Worm (Caenorhabditis elegans) whole organism, late embryonic: Measurements from ENCODE around the gene set-22.

ENCODE experiments used
- C08G9.2 ChIP-seq: sonication (generic microtip); optimal IDR thresholded peaks from 2 replicates; lab custom pipeline; 2016; ENCODE audit warnings: mild to moderate bottlenecking, missing genetic modification characterization, moderate library complexity, missing compliant biosample characterization
- C38D4.7 ChIP-seq: fragments of 200-800 bp; sonication (Bioruptor generic); optimal IDR thresholded peaks from 2 replicates; lab custom pipeline; 2018; ENCODE audit warnings: mild to moderate bottlenecking, missing genetic modification characterization, moderate library complexity, missing compliant biosample characterization
- K02D7.2 ChIP-seq: sonication (generic microtip); optimal IDR thresholded peaks from 2 replicates; lab custom pipeline; 2017; ENCODE audit warnings: mild to moderate bottlenecking, missing genetic modification characterization, missing compliant biosample characterization
- K09A11.1 ChIP-seq: sonication (generic microtip); optimal IDR thresholded peaks from 2 replicates; lab custom pipeline; 2017; ENCODE audit warnings: antibody characterized with exemption, mild to moderate bottlenecking, missing genetic modification characterization, missing compliant biosample characterization; ENCODE audit not compliant: insufficient read depth
- Y22D7AL.16 ChIP-seq: sonication (generic microtip); optimal IDR thresholded peaks from 2 replicates; lab custom pipeline; 2016; ENCODE audit warnings: missing genetic modification characterization, missing compliant biosample characterization
- ama-1 ChIP-seq: fragments of 150-350 bp; optimal IDR thresholded peaks from 2 replicates; lab custom pipeline; 2014
- ceh-14 ChIP-seq: sonication (generic microtip); optimal IDR thresholded peaks from 2 replicates; lab custom pipeline; 2016; ENCODE audit warnings: missing genotype, missing genetic modification characterization, missing compliant biosample characterization
- ceh-2 ChIP-seq: sonication (generic microtip); optimal IDR thresholded peaks from 2 replicates; lab custom pipeline; 2016; ENCODE audit warnings: missing genotype, missing genetic modification characterization, missing compliant biosample characterization
- ceh-22 ChIP-seq: sonication (generic microtip); optimal IDR thresholded peaks from 2 replicates; lab custom pipeline; 2017; ENCODE audit warnings: missing biosample characterization, missing genetic modification characterization
- ceh-30 ChIP-seq: fragments of 150-350 bp; optimal IDR thresholded peaks from 2 replicates; lab custom pipeline; 2014; ENCODE audit warnings: missing biosample characterization, missing genetic modification characterization
- ceh-48 ChIP-seq: sonication (generic microtip); optimal IDR thresholded peaks from 2 replicates; lab custom pipeline; 2016; ENCODE audit warnings: missing genetic modification characterization, inconsistent platforms, missing compliant biosample characterization
- ceh-6 ChIP-seq: fragments of 200-800 bp; sonication (Bioruptor generic); optimal IDR thresholded peaks from 2 replicates; lab custom pipeline; 2018; ENCODE audit warnings: mild to moderate bottlenecking, missing genetic modification characterization, missing compliant biosample characterization
- ceh-9 ChIP-seq: sonication (generic microtip); optimal IDR thresholded peaks from 2 replicates; lab custom pipeline; 2016; ENCODE audit warnings: mild to moderate bottlenecking, missing genetic modification characterization, inconsistent platforms, missing compliant biosample characterization
- dmd-4 ChIP-seq: sonication (generic microtip); optimal IDR thresholded peaks from 2 replicates; lab custom pipeline; 2016; ENCODE audit warnings: borderline replicate concordance, missing genetic modification characterization, missing compliant biosample characterization
- elt-4 ChIP-seq: sonication (generic microtip); optimal IDR thresholded peaks from 2 replicates; lab custom pipeline; 2016; ENCODE audit warnings: missing genetic modification characterization, missing compliant biosample characterization
- ets-4 ChIP-seq: sonication (generic microtip); optimal IDR thresholded peaks from 2 replicates; lab custom pipeline; 2016; ENCODE audit warnings: missing genetic modification characterization, missing compliant biosample characterization
- eyg-1 ChIP-seq: sonication (generic microtip); optimal IDR thresholded peaks from 2 replicates; lab custom pipeline; 2016; ENCODE audit warnings: missing genotype, missing genetic modification characterization, missing compliant biosample characterization
- fax-1 ChIP-seq: sonication (generic microtip); optimal IDR thresholded peaks from 2 replicates; lab custom pipeline; 2016; ENCODE audit warnings: missing genotype, missing genetic modification characterization, missing compliant biosample characterization
- fkh-6 ChIP-seq: sonication (generic microtip); optimal IDR thresholded peaks from 2 replicates; lab custom pipeline; 2016; ENCODE audit warnings: missing genetic modification characterization, missing compliant biosample characterization
- gmeb-2 ChIP-seq: sonication (generic microtip); optimal IDR thresholded peaks from 2 replicates; lab custom pipeline; 2016; ENCODE audit warnings: missing genetic modification characterization, inconsistent platforms, missing compliant biosample characterization
- hlh-13 ChIP-seq: fragments of 200-800 bp; sonication (Bioruptor generic); optimal IDR thresholded peaks from 2 replicates; lab custom pipeline; 2018; ENCODE audit warnings: mild to moderate bottlenecking, missing genetic modification characterization, missing compliant biosample characterization
- hlh-15 ChIP-seq: sonication (generic microtip); optimal IDR thresholded peaks from 2 replicates; lab custom pipeline; 2016; ENCODE audit warnings: missing genetic modification characterization, missing compliant biosample characterization
- nfya-1 ChIP-seq: sonication (generic microtip); optimal IDR thresholded peaks from 2 replicates; lab custom pipeline; 2017; ENCODE audit warnings: missing genetic modification characterization, mild to moderate bottlenecking, missing compliant biosample characterization, antibody characterized with exemption, moderate library complexity
- nhr-11 ChIP-seq: fragments of 150-350 bp; optimal IDR thresholded peaks from 2 replicates; lab custom pipeline; 2014; ENCODE audit warnings: missing biosample characterization, missing genetic modification characterization
- npax-4 ChIP-seq: sonication (generic microtip); optimal IDR thresholded peaks from 2 replicates; lab custom pipeline; 2016; ENCODE audit warnings: missing genetic modification characterization, missing compliant biosample characterization
- odd-2 ChIP-seq: sonication (generic microtip); optimal IDR thresholded peaks from 2 replicates; lab custom pipeline; 2017; ENCODE audit warnings: antibody characterized with exemption, mild to moderate bottlenecking, missing genetic modification characterization, missing compliant biosample characterization
- pag-3 ChIP-seq: sonication (generic microtip); optimal IDR thresholded peaks from 2 replicates; lab custom pipeline; 2016; ENCODE audit warnings: missing compliant biosample characterization, missing genetic modification characterization, borderline replicate concordance
- pat-9 ChIP-seq: fragments of 200-800 bp; sonication (Bioruptor generic); optimal IDR thresholded peaks from 2 replicates; lab custom pipeline; 2018; ENCODE audit warnings: mild to moderate bottlenecking, missing genetic modification characterization, moderate library complexity, missing compliant biosample characterization
- pha-4 ChIP-seq: fragments of 150-350 bp; optimal IDR thresholded peaks from 2 replicates; lab custom pipeline; 2018; ENCODE audit warnings: missing biosample characterization, missing genetic modification reagents, missing genetic modification characterization
- pqm-1 ChIP-seq: sonication (generic microtip); optimal IDR thresholded peaks from 2 replicates; lab custom pipeline; 2016; ENCODE audit warnings: missing genetic modification characterization, missing compliant biosample characterization
- rnt-1 ChIP-seq: sonication (generic microtip); optimal IDR thresholded peaks from 2 replicates; lab custom pipeline; 2016; ENCODE audit warnings: missing genetic modification characterization, missing compliant biosample characterization
- sdc-2 ChIP-seq: sonication (generic microtip); optimal IDR thresholded peaks from 2 replicates; lab custom pipeline; 2016; ENCODE audit warnings: missing genotype, missing genetic modification characterization, missing compliant biosample characterization
- sox-2 ChIP-seq: fragments of 200-800 bp; sonication (Bioruptor generic); IDR thresholded peaks from 2 replicates; pipeline ENCODE4 v1.3.6; 2022; ENCODE audit warnings: missing genetic modification reagents, missing genetic modification characterization, missing compliant biosample characterization
- sox-4 ChIP-seq: sonication (generic microtip); optimal IDR thresholded peaks from 2 replicates; lab custom pipeline; 2017; ENCODE audit warnings: mild to moderate bottlenecking, missing genetic modification characterization, inconsistent platforms, missing compliant biosample characterization
- tbx-2 ChIP-seq: sonication (generic microtip); optimal IDR thresholded peaks from 2 replicates; lab custom pipeline; 2016; ENCODE audit warnings: missing genetic modification characterization, missing compliant biosample characterization
- tbx-7 ChIP-seq: sonication (generic microtip); optimal IDR thresholded peaks from 2 replicates; lab custom pipeline; 2016; ENCODE audit warnings: missing genotype, missing genetic modification characterization, missing compliant biosample characterization
- ttx-3 ChIP-seq: sonication (generic microtip); optimal IDR thresholded peaks from 2 replicates; lab custom pipeline; 2016; ENCODE audit warnings: missing genetic modification reagents, missing genetic modification characterization, missing compliant biosample characterization
- unc-3 ChIP-seq, 2 experiments: fragments of 200-800 bp in 1 of 2; sonication (Bioruptor generic) in 1 of 2; sonication (generic microtip) in 1 of 2; conservative IDR thresholded peaks in 1 of 2; optimal IDR thresholded peaks in 1 of 2; 2 replicates each; pipeline versions ENCODE4 v1.3.6 to Lab custom; 2016 to 2022; ENCODE audit warnings: missing compliant biosample characterization in 2 of 2, missing genetic modification characterization in 2 of 2, missing genetic modification reagents in 1 of 2
- unc-42 ChIP-seq: sonication (generic microtip); optimal IDR thresholded peaks from 2 replicates; lab custom pipeline; 2016; ENCODE audit warnings: missing genotype, missing genetic modification characterization, missing compliant biosample characterization
- ztf-16 ChIP-seq: sonication (generic microtip); optimal IDR thresholded peaks from 2 replicates; lab custom pipeline; 2017; ENCODE audit warnings: missing genetic modification characterization, missing compliant biosample characterization

set-22 gene

ce11 chrV:10423511-10423910, 13.2 kb upstream of the set-22 start:
- TF ChIP-seq ztf-16 (tag; lab: Kevin White, UChicago) (no peak), C08G9.2 (tag; lab: Kevin White, UChicago) (no peak), K02D7.2 (no peak), nfya-1 (tag; lab: Kevin White, UChicago) (no peak), dmd-4 (no peak), fax-1 (tag; lab: Kevin White, UChicago) (no peak), ceh-30 (no peak), ceh-6 (GFP tag; lab: Kevin White, UChicago) (no peak), C38D4.7 (GFP tag; lab: Kevin White, UChicago) (no peak), ceh-9 (tag; lab: Kevin White, UChicago) (no peak), gmeb-2 (tag; lab: Kevin White, UChicago) (no peak)
- TF ChIP-seq, all 69 proteins: peak for 0

ce11 chrV:10425098-10425497, 11.6 kb upstream of the set-22 start, which contains the start of gene col-12:
Gene col-12 (minus strand): TSS chrV:10425198.
- no peak for TF ChIP-seq npax-4 (tag; lab: Kevin White, UChicago)
- no peak for TF ChIP-seq sox-2
- no peak for TF ChIP-seq hlh-13 (GFP tag; lab: Kevin White, UChicago)
- no peak for TF ChIP-seq ceh-2 (tag; lab: Kevin White, UChicago)
- TF ChIP-seq, all 69 proteins: peak for 0

DNA sequence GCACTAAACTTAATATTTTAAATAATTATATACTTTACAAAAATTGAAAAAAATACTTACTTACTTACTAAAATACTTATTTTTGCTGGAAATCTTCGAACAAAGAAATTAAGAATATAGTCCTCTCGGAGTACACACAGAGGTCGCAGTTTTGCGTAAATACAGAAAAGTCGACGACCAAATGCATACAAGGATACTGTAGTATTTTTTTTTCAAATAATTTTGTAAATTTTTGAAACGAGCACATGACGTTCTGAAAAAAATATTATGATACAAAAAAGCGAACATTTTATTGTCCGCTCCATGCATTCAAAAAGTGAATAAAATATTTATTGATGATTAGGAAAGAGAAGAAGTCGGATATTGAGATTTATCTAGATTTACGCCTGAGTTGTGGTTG, 10.5 kb upstream of the set-22 start, which contains the start of gene apc-10:
apc-10 (minus strand) TSS at position 101 of the 400 bp plus-strand sequence.
- no peak for TF ChIP-seq elt-4
- no peak for TF ChIP-seq ceh-14 (tag; lab: Kevin White, UChicago)
- TF ChIP-seq ceh-48 (tag; lab: Kevin White, UChicago): no peak
- TF ChIP-seq K09A11.1 (tag; lab: Kevin White, UChicago): no peak
- TF ChIP-seq rnt-1 (tag; lab: Kevin White, UChicago): no peak
- TF ChIP-seq pqm-1 (tag; lab: Kevin White, UChicago): no peak
- TF ChIP-seq hlh-15 (tag; lab: Kevin White, UChicago): no peak
- TF ChIP-seq dmd-4: no peak
- TF ChIP-seq, all 69 proteins: peak for 0

- TF ChIP-seq odd-2 (tag; lab: Kevin White, UChicago): no peak
- no peak for TF ChIP-seq ama-1 (lab: Kevin White, UChicago)
- TF ChIP-seq ceh-2 (tag; lab: Kevin White, UChicago): no peak
These were observed 8.1 kb upstream of the set-22 start, which contains the start of gene tag-314 for ce11 chrV:10428608-10429007. Gene tag-314 (minus strand): TSS chrV:10428708.

- no peak for TF ChIP-seq ets-4 (tag; lab: Kevin White, UChicago)
- TF ChIP-seq sox-4: no peak
- TF ChIP-seq ttx-3 (tag; lab: Kevin White, UChicago): no peak
- TF ChIP-seq tbx-7: no peak
- TF ChIP-seq unc-3 (GFP tag; conservative IDR thresholded peaks at IDR 0.05; lab: Robert Waterston, UW): no peak
- no peak for TF ChIP-seq unc-3 (tag; optimal IDR thresholded peaks at IDR 0.05; lab: Kevin White, UChicago)
- TF ChIP-seq ceh-14 (tag; lab: Kevin White, UChicago): no peak
- no peak for TF ChIP-seq ceh-2 (tag; lab: Kevin White, UChicago)
These were observed 4.1 kb upstream of the set-22 start for ce11 chrV:10432607-10433006.

DNA sequence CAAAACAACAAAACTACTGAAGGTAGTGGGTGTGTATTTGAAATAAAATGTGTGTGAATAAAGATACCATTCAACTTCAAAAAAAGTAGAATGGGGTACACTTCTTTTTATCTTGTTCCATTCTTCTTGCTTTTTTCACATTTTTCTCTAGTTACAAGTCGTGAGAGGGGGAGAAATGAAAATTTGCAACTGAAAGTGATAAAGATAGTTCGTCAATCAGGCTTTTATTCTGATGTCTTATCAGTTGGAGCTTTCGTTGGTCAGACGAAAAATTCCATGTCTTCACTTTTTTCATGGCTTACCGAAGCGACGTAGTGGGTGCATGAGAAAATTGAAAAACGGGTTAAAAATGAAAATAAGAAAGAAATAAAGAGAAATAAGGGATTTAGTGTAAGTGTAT, 3.0 kb upstream of the set-22 start, which contains the start of gene Y32F6A.4:
Y32F6A.4 (minus strand) TSS at position 347 of the 400 bp plus-strand sequence.
- TF ChIP-seq pha-4 (tag; lab: Kevin White, UChicago) (no peak), sdc-2 (tag; lab: Kevin White, UChicago) (no peak), pag-3 (tag; lab: Kevin White, UChicago) (no peak), ceh-9 (tag; lab: Kevin White, UChicago) (no peak), eyg-1 (tag; lab: Kevin White, UChicago) (no peak), unc-42 (tag; lab: Kevin White, UChicago) (no peak), tbx-2 (tag; lab: Kevin White, UChicago) (no peak), ets-4 (tag; lab: Kevin White, UChicago) (no peak), pat-9 (no peak), fkh-6 (no peak), nhr-11 (tag; lab: Kevin White, UChicago) (no peak), ceh-22 (no peak), nfya-1 (tag; lab: Kevin White, UChicago) (no peak), Y22D7AL.16 (tag; lab: Kevin White, UChicago) (no peak), dmd-4 (no peak), ceh-6 (GFP tag; lab: Kevin White, UChicago) (no peak), C38D4.7 (GFP tag; lab: Kevin White, UChicago) (no peak), hlh-15 (tag; lab: Kevin White, UChicago) (no peak), ama-1 (lab: Kevin White, UChicago) (no peak)
